Comparison of ENCODE assay signal across 2 worm cellular contexts in genomic region chrV:15704745-15705144, ce11.
A peak's percentile ranks its signal among the peaks of the same experiment; 100 is the strongest.
TF ChIP-seq lines count a peak whose summit lies in the region.

Gene twk-34, plus strand, starts transcription at chrV:15704960.

TF ChIP-seq in whole organism, L1 larva, 84 proteins besides CTCF, POLR2A, EP300 and RAD21:
- TF ChIP-seq elt-3 (tag; optimal IDR thresholded peaks at IDR 0.05; lab: Kevin White, UChicago) (peak in 1 of 6 experiments; percentile 51), nhr-85 (tag; lab: Kevin White, UChicago) (peak; percentile 29), blmp-1 (tag; optimal IDR thresholded peaks at IDR 0.05; lab: Kevin White, UChicago) (peak; percentile 5), aly-2 (tag; optimal IDR thresholded peaks at IDR 0.05; lab: Kevin White, UChicago) (no peak)

TF ChIP-seq in whole organism, L4 larva, 104 proteins besides CTCF, POLR2A, EP300 and RAD21:
- peak; percentile 7 for TF ChIP-seq nhr-28 (tag; optimal IDR thresholded peaks at IDR 0.05; lab: Kevin White, UChicago)
- no peak for TF ChIP-seq lsy-2 (tag; optimal IDR thresholded peaks at IDR 0.05; lab: Kevin White, UChicago)
- TF ChIP-seq lin-38 (GFP tag; IDR thresholded peaks at IDR 0.05; lab: Robert Waterston, UW): no peak
- TF ChIP-seq dpl-1 (GFP tag; optimal IDR thresholded peaks at IDR 0.05; lab: Kevin White, UChicago): no peak
- peak; percentile 21; the same call in 1 of the 2 replicates for TF ChIP-seq dmd-6 (GFP tag; IDR thresholded peaks at IDR 0.05; lab: Robert Waterston, UW)

Comparison
In these comparisons a context has a peak if more than half of its experiments do, and no peak if none do; other contexts are left out.
1. Of the 29 proteins assayed by ChIP-seq in both whole organism, L4 larva and whole organism, L1 larva: peak only in whole organism, L4 larva: nhr-28; only in whole organism, L1 larva: none; in both: none; in neither: 28.